Worm (Caenorhabditis elegans): ENCODE measurements around the gene C47E12.12.

The C47E12.12 gene

DNA sequence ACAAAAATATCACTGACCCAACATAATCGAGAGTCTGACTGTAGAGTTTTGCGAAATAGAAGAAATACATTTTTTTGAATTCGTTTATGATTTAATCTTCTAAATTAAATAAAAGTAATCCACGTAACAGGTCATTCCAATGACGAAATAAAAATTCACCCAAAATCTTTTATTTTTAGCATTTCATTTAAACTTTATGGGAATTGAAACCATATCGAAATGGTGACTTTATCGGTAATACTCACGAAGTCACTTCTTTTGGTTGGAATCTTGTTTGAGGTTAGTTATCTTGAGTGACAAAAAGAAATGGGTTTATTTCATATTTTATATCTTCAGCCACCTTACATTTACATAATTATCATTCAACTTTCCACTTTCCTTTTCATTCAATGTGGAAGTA lies at the start of gene C47E12.12, which contains the start of gene C47E12.10:
Gene C47E12.12, minus strand, starts transcription at position 101 of the 400 bp plus-strand sequence.
Gene C47E12.10, plus strand, starts transcription at position 172 of the 400 bp plus-strand sequence.
- TF ChIP-seq ceh-83 (GFP tag; optimal IDR thresholded peaks at IDR 0.05) (no peak), unc-39 (tag; optimal IDR thresholded peaks at IDR 0.05) (no peak), cnd-1 (tag; optimal IDR thresholded peaks at IDR 0.05) (no peak), mls-2 (tag; optimal IDR thresholded peaks at IDR 0.05) (no peak), zip-8 (tag; optimal IDR thresholded peaks at IDR 0.05) (no peak), ceh-39 (tag; optimal IDR thresholded peaks at IDR 0.05) (no peak), pha-4 (tag; optimal IDR thresholded peaks at IDR 0.05) (no peak), nhr-12 (tag; optimal IDR thresholded peaks at IDR 0.05) (no peak)

DNA sequence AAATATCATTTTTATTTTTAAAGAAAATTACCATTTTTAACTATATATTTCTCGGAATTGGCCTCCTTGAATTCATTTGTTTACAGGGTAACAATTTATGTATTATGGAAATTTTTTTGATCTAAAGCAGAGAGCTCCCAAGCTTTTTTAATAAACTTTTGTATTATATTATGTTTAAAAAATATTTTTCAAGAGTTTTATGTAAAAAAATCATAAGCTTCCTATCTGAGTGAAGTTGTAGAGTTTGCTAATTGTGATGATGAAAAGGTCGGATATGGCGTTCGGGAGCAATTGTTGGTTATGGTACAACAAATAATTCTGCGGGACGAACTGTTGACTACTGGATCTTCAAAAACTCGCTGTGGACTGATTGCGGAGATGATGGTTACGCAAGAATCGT lies 48.8 kb upstream of the C47E12.12 start, which contains the start of gene F44D12.19:
Gene F44D12.19, plus strand, starts transcription at position 301 of the 400 bp plus-strand sequence.
- TF ChIP-seq lin-13 (tag; optimal IDR thresholded peaks at IDR 0.05) (no peak), zip-8 (tag; optimal IDR thresholded peaks at IDR 0.05) (no peak), nhr-76 (tag; optimal IDR thresholded peaks at IDR 0.05) (no peak), flh-1 (GFP tag; optimal IDR thresholded peaks at IDR 0.05) (no peak), lsy-2 (tag; optimal IDR thresholded peaks at IDR 0.05) (no peak), elt-3 (tag; optimal IDR thresholded peaks at IDR 0.05) (no peak), ztf-11 (tag; optimal IDR thresholded peaks at IDR 0.05) (no peak), lin-32 (GFP tag; optimal IDR thresholded peaks at IDR 0.05) (no peak), cnd-1 (tag; optimal IDR thresholded peaks at IDR 0.05) (no peak), ceh-83 (GFP tag; optimal IDR thresholded peaks at IDR 0.05) (no peak), drap-1 (GFP tag; optimal IDR thresholded peaks at IDR 0.05) (no peak), M03D4.4 (tag; optimal IDR thresholded peaks at IDR 0.05) (no peak), ces-1 (GFP tag; optimal IDR thresholded peaks at IDR 0.05) (no peak), elt-1 (tag; optimal IDR thresholded peaks at IDR 0.05; ENCODE audit: borderline replicate concordance, insufficient read depth) (no peak), mab-5 (tag; optimal IDR thresholded peaks at IDR 0.05) (no peak), bed-3 (GFP tag; optimal IDR thresholded peaks at IDR 0.05) (no peak), ceh-39 (tag; optimal IDR thresholded peaks at IDR 0.05) (no peak)

DNA sequence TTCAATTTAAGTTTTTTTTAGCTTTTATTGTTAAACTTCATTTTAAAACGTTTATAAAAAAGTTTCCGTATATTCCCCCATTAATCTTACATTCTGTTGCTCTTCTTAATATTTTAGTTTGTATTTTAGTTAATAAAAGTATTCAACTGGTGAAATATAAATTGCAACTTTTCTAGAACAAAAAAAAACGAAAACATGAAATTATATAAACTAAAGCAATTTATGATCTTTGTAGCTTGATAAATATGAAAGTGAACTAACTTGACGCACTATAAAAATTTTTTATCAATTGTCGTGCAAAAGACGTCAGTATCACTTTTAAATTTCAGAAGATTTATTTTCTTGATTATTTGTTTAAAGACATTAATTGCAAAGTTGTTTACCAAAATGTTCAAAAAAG lies 45.1 kb upstream of the C47E12.12 start, which contains the start of gene F44D12.2:
Gene F44D12.2, minus strand, starts transcription at position 101 of the 400 bp plus-strand sequence.
- TF ChIP-seq nhr-76 (tag; optimal IDR thresholded peaks at IDR 0.05): no peak
- TF ChIP-seq ceh-83 (GFP tag; optimal IDR thresholded peaks at IDR 0.05): no peak
- no peak for TF ChIP-seq elt-1 (tag; optimal IDR thresholded peaks at IDR 0.05; ENCODE audit: borderline replicate concordance, insufficient read depth)
- TF ChIP-seq lsy-2 (tag; optimal IDR thresholded peaks at IDR 0.05): no peak
- no peak for TF ChIP-seq elt-3 (tag; optimal IDR thresholded peaks at IDR 0.05)
- no peak for TF ChIP-seq cnd-1 (tag; optimal IDR thresholded peaks at IDR 0.05)
- no peak for TF ChIP-seq nhr-12 (tag; optimal IDR thresholded peaks at IDR 0.05)
- TF ChIP-seq ces-1 (GFP tag; optimal IDR thresholded peaks at IDR 0.05): no peak

DNA sequence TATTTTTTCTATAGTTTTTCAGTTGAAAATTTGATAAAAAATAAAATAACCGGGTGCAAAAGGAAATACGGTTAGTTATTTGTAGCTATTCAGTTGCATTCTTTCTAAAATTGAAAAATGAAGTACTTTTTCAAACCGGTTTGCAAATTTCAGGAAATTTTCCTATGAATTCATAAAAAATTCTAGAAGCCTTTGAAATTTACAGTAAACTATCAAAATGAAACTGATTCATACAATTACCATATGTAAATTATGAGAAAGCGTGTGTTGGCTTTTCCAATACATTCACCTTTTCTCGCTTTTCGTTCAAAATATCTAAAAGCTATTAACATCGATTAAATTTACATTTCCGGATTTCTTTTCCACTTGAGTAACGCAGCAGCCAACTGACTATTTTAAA lies 44.4 kb upstream of the C47E12.12 start, which contains the start of gene ent-7:
Gene ent-7, plus strand, starts transcription at position 301 of the 400 bp plus-strand sequence.
- TF ChIP-seq drap-1 (GFP tag; optimal IDR thresholded peaks at IDR 0.05) (no peak), lsy-2 (tag; optimal IDR thresholded peaks at IDR 0.05) (no peak), ces-1 (GFP tag; optimal IDR thresholded peaks at IDR 0.05) (no peak), sptf-1 (tag; optimal IDR thresholded peaks at IDR 0.05) (no peak), cnd-1 (tag; optimal IDR thresholded peaks at IDR 0.05) (no peak), ceh-83 (GFP tag; optimal IDR thresholded peaks at IDR 0.05) (no peak), unc-39 (tag; optimal IDR thresholded peaks at IDR 0.05) (no peak), bed-3 (GFP tag; optimal IDR thresholded peaks at IDR 0.05) (no peak), hlh-1 (tag; optimal IDR thresholded peaks at IDR 0.05) (no peak), pha-4 (tag; optimal IDR thresholded peaks at IDR 0.05) (no peak), ztf-11 (tag; optimal IDR thresholded peaks at IDR 0.05) (no peak), flh-1 (GFP tag; optimal IDR thresholded peaks at IDR 0.05) (no peak), nhr-28 (tag; optimal IDR thresholded peaks at IDR 0.05) (no peak), nhr-237 (tag; optimal IDR thresholded peaks at IDR 0.05) (no peak), M03D4.4 (tag; optimal IDR thresholded peaks at IDR 0.05) (no peak)

DNA sequence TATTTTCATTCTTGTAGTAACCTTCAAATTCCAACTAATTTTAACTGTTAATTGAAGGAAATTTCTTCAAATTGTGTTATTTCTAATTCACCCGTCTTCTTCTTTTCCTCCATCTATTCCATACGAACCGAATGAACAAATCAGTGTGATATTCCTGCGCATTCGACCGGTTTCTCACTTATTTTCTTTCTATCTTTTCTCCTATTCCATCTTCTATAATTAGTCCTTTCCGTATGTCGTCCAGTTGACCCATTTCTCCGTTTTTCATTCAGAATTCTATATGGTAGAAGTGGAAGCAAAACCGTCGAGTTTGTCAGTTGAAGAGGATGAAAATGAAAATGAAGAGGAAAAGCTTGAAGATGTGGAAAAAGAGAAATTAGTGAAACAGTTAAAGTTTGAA lies 37.0 kb upstream of the C47E12.12 start, which contains the start of gene magu-4:
Gene magu-4, plus strand, starts transcription at position 218 of the 400 bp plus-strand sequence.
- TF ChIP-seq ces-1 (GFP tag; optimal IDR thresholded peaks at IDR 0.05) (no peak), tbx-8 (GFP tag; optimal IDR thresholded peaks at IDR 0.05) (no peak), pha-4 (tag; optimal IDR thresholded peaks at IDR 0.05) (no peak), ceh-83 (GFP tag; optimal IDR thresholded peaks at IDR 0.05) (no peak), nhr-237 (tag; optimal IDR thresholded peaks at IDR 0.05) (no peak), drap-1 (GFP tag; optimal IDR thresholded peaks at IDR 0.05) (no peak), M03D4.4 (tag; optimal IDR thresholded peaks at IDR 0.05) (no peak), nhr-2 (tag; optimal IDR thresholded peaks at IDR 0.05) (no peak), sptf-1 (tag; optimal IDR thresholded peaks at IDR 0.05) (no peak), elt-1 (tag; optimal IDR thresholded peaks at IDR 0.05; ENCODE audit: borderline replicate concordance, insufficient read depth) (no peak), lin-32 (GFP tag; optimal IDR thresholded peaks at IDR 0.05) (no peak), elt-3 (tag; optimal IDR thresholded peaks at IDR 0.05) (no peak), unc-62 (GFP tag; optimal IDR thresholded peaks at IDR 0.05) (no peak), blmp-1 (tag; optimal IDR thresholded peaks at IDR 0.05) (no peak), lsy-2 (tag; optimal IDR thresholded peaks at IDR 0.05) (no peak)

Measured in whole organism, mixed stage, embryonic.